Worm (Caenorhabditis elegans): Measurements from ENCODE around the gene srbc-31.

ce11 chrV:3470782-3471181, 6.6 kb downstream of the srbc-31 start, which contains the start of gene srbc-29:
- no peak for TF ChIP-seq dao-5 (tag; optimal IDR thresholded peaks at IDR 0.05)
- no peak for TF ChIP-seq him-1 (tag; optimal IDR thresholded peaks at IDR 0.05)
- TF ChIP-seq W03F9.2 (tag; optimal IDR thresholded peaks at IDR 0.05), result no peak

Measured in whole organism, L4/young adult.